Worm (Caenorhabditis elegans): ENCODE results near the gene best-2.

Gene best-2

ce11 chrIV:13112982-13113381 is at the start of gene best-2:
best-2 (minus strand) TSS chrIV:13113082.
- TF ChIP-seq nhr-28 (tag; optimal IDR thresholded peaks at IDR 0.05) (no peak), ceh-43 (GFP tag; optimal IDR thresholded peaks at IDR 0.05) (no peak), ceh-83 (GFP tag; optimal IDR thresholded peaks at IDR 0.05) (no peak), sem-2 (GFP tag; optimal IDR thresholded peaks at IDR 0.05) (no peak), hlh-1 (tag; optimal IDR thresholded peaks at IDR 0.05) (no peak), snpc-4 (tag; optimal IDR thresholded peaks at IDR 0.05) (no peak), zip-8 (tag; optimal IDR thresholded peaks at IDR 0.05) (no peak), lin-13 (tag; optimal IDR thresholded peaks at IDR 0.05) (no peak), nhr-12 (tag; optimal IDR thresholded peaks at IDR 0.05) (no peak), ceh-39 (tag; optimal IDR thresholded peaks at IDR 0.05) (no peak), blmp-1 (tag; optimal IDR thresholded peaks at IDR 0.05) (no peak), flh-1 (GFP tag; optimal IDR thresholded peaks at IDR 0.05) (no peak), nhr-76 (tag; optimal IDR thresholded peaks at IDR 0.05) (no peak), drap-1 (GFP tag; optimal IDR thresholded peaks at IDR 0.05) (no peak), mls-2 (tag; optimal IDR thresholded peaks at IDR 0.05) (no peak), lsy-2 (tag; optimal IDR thresholded peaks at IDR 0.05) (no peak), elt-1 (tag; optimal IDR thresholded peaks at IDR 0.05; ENCODE audit: borderline replicate concordance, insufficient read depth) (no peak), unc-39 (tag; optimal IDR thresholded peaks at IDR 0.05) (no peak), nhr-237 (tag; optimal IDR thresholded peaks at IDR 0.05) (no peak), cnd-1 (tag; optimal IDR thresholded peaks at IDR 0.05) (no peak)

- TF ChIP-seq mab-5 (tag; optimal IDR thresholded peaks at IDR 0.05) = no peak
- no peak for TF ChIP-seq unc-62 (GFP tag; optimal IDR thresholded peaks at IDR 0.05)
- no peak for TF ChIP-seq nhr-2 (tag; optimal IDR thresholded peaks at IDR 0.05)
- TF ChIP-seq lin-32 (GFP tag; optimal IDR thresholded peaks at IDR 0.05) = no peak
- TF ChIP-seq ztf-11 (tag; optimal IDR thresholded peaks at IDR 0.05) = no peak
- TF ChIP-seq zip-8 (tag; optimal IDR thresholded peaks at IDR 0.05) = no peak
- TF ChIP-seq flh-1 (GFP tag; optimal IDR thresholded peaks at IDR 0.05) = no peak
- no peak for TF ChIP-seq elt-1 (tag; optimal IDR thresholded peaks at IDR 0.05; ENCODE audit: borderline replicate concordance, insufficient read depth)
- no peak for TF ChIP-seq lin-13 (tag; optimal IDR thresholded peaks at IDR 0.05)
- no peak for TF ChIP-seq blmp-1 (tag; optimal IDR thresholded peaks at IDR 0.05)
- TF ChIP-seq unc-39 (tag; optimal IDR thresholded peaks at IDR 0.05) = no peak
- TF ChIP-seq nhr-28 (tag; optimal IDR thresholded peaks at IDR 0.05) = no peak
- TF ChIP-seq unc-120 (tag; optimal IDR thresholded peaks at IDR 0.05; ENCODE audit: poor library complexity, severe bottlenecking) = no peak
- no peak for TF ChIP-seq ham-2 (GFP tag; optimal IDR thresholded peaks at IDR 0.05)
- TF ChIP-seq mep-1 (tag; optimal IDR thresholded peaks at IDR 0.05) = no peak
- TF ChIP-seq tbx-8 (GFP tag; optimal IDR thresholded peaks at IDR 0.05) = no peak
- TF ChIP-seq nhr-12 (tag; optimal IDR thresholded peaks at IDR 0.05) = no peak
- TF ChIP-seq ceh-39 (tag; optimal IDR thresholded peaks at IDR 0.05) = no peak
- no peak for TF ChIP-seq ceh-43 (GFP tag; optimal IDR thresholded peaks at IDR 0.05)
Observed at ce11 chrIV:13154391-13155283, 41.8 kb upstream of the best-2 start, which contains the start of the genes crld-1 and msh-5. crld-1 (minus strand) TSS chrIV:13154441. msh-5 (plus strand) TSS chrIV:13155233.

- TF ChIP-seq elt-1 (tag; optimal IDR thresholded peaks at IDR 0.05; ENCODE audit: borderline replicate concordance, insufficient read depth) (no peak), ces-1 (GFP tag; optimal IDR thresholded peaks at IDR 0.05) (no peak), unc-120 (tag; optimal IDR thresholded peaks at IDR 0.05; ENCODE audit: poor library complexity, severe bottlenecking) (no peak), snpc-4 (tag; optimal IDR thresholded peaks at IDR 0.05) (no peak), zip-8 (tag; optimal IDR thresholded peaks at IDR 0.05) (no peak), flh-1 (GFP tag; optimal IDR thresholded peaks at IDR 0.05) (no peak), ham-2 (GFP tag; optimal IDR thresholded peaks at IDR 0.05) (no peak), nhr-76 (tag; optimal IDR thresholded peaks at IDR 0.05) (no peak), ceh-39 (tag; optimal IDR thresholded peaks at IDR 0.05) (no peak), mls-2 (tag; optimal IDR thresholded peaks at IDR 0.05) (no peak)
Observed at ce11 chrIV:13149276-13149675, 36.4 kb upstream of the best-2 start, which contains the start of gene nlp-79. nlp-79 (plus strand) TSS chrIV:13149576.

- TF ChIP-seq unc-62 (GFP tag; optimal IDR thresholded peaks at IDR 0.05) (no peak), unc-39 (tag; optimal IDR thresholded peaks at IDR 0.05) (no peak), sptf-1 (tag; optimal IDR thresholded peaks at IDR 0.05) (no peak), lin-13 (tag; optimal IDR thresholded peaks at IDR 0.05) (no peak), drap-1 (GFP tag; optimal IDR thresholded peaks at IDR 0.05) (no peak), blmp-1 (tag; optimal IDR thresholded peaks at IDR 0.05) (no peak), ztf-11 (tag; optimal IDR thresholded peaks at IDR 0.05) (no peak), snpc-4 (tag; optimal IDR thresholded peaks at IDR 0.05) (no peak), lin-32 (GFP tag; optimal IDR thresholded peaks at IDR 0.05) (no peak), cnd-1 (tag; optimal IDR thresholded peaks at IDR 0.05) (no peak), nhr-28 (tag; optimal IDR thresholded peaks at IDR 0.05) (no peak)
Observed at ce11 chrIV:13142254-13142653, 29.4 kb upstream of the best-2 start, which contains the start of gene spe-43. spe-43 (minus strand) TSS chrIV:13142354.

Measured in whole organism, mixed stage, embryonic.